Worm (Caenorhabditis elegans): Measurements from ENCODE around the gene ttr-20.

ce11 chrIV:4236671-4237070 is 9.9 kb upstream of the ttr-20 start:
- TF ChIP-seq unc-39 (tag; optimal IDR thresholded peaks at IDR 0.05) (no peak), ztf-11 (tag; optimal IDR thresholded peaks at IDR 0.05) (no peak), unc-62 (GFP tag; optimal IDR thresholded peaks at IDR 0.05) (no peak)
